Fruit fly (Drosophila melanogaster) whole organism, embryonic: ENCODE data around the gene CG33158.

Source experiments
- Bdp1 ChIP-seq: fragments of 200-800 bp; sonication (Bioruptor generic); optimal IDR thresholded peaks from 3 replicates; lab custom pipeline; 2016; ENCODE audit warnings: missing biosample characterization, missing genetic modification characterization
- CG10366 ChIP-seq: fragments of 200-800 bp; sonication (Bioruptor generic); IDR thresholded peaks from 2 replicates; pipeline ENCODE4 v1.3.6; 2022; ENCODE audit warnings: missing biosample characterization, missing genetic modification characterization
- CG11398 ChIP-seq: fragments of 200-800 bp; sonication (Bioruptor generic); optimal IDR thresholded peaks from 2 replicates; lab custom pipeline; 2016; ENCODE audit warnings: missing biosample characterization, missing genetic modification characterization
- CG12659 ChIP-seq: fragments of 200-800 bp; sonication (Bioruptor generic); optimal IDR thresholded peaks from 3 replicates; lab custom pipeline; 2017; ENCODE audit warnings: mild to moderate bottlenecking, missing biosample characterization, missing genetic modification reagents, missing genetic modification characterization
- CG12769 ChIP-seq: fragments of 200-800 bp; sonication (Bioruptor generic); optimal IDR thresholded peaks from 2 replicates; lab custom pipeline; 2019; ENCODE audit warnings: missing biosample characterization, mild to moderate bottlenecking, missing genetic modification characterization, moderate library complexity
- CG13424 ChIP-seq: fragments of 200-800 bp; sonication (Bioruptor generic); optimal IDR thresholded peaks from 2 replicates; lab custom pipeline; 2019; ENCODE audit warnings: missing biosample characterization, mild to moderate bottlenecking, missing genetic modification characterization, moderate library complexity
- CG15269 ChIP-seq: fragments of 200-800 bp; sonication (Bioruptor generic); optimal IDR thresholded peaks from 2 replicates; lab custom pipeline; 2018; ENCODE audit warnings: missing biosample characterization, mild to moderate bottlenecking, missing genetic modification characterization, moderate library complexity
- CG1603 ChIP-seq: fragments of 200-800 bp; sonication (Bioruptor generic); optimal IDR thresholded peaks from 2 replicates; lab custom pipeline; 2019; ENCODE audit warnings: missing biosample characterization, mild to moderate bottlenecking, missing genetic modification characterization, moderate library complexity
- CG17361 ChIP-seq: fragments of 200-800 bp; sonication (Bioruptor generic); IDR thresholded peaks from 3 replicates; pipeline ENCODE4 v1.3.6; 2022; ENCODE audit warnings: missing biosample characterization, missing genetic modification characterization
- CG18476 ChIP-seq: fragments of 200-800 bp; sonication (Bioruptor generic); optimal IDR thresholded peaks from 2 replicates; lab custom pipeline; 2016; ENCODE audit warnings: missing biosample characterization, mild to moderate bottlenecking, missing genetic modification characterization
- CG2129 ChIP-seq: fragments of 200-800 bp; sonication (Bioruptor generic); IDR thresholded peaks from 2 replicates; pipeline ENCODE4 v1.3.6; 2022; ENCODE audit warnings: missing biosample characterization, missing genetic modification characterization; ENCODE audit not compliant: partially characterized antibody
- CG3281 ChIP-seq: fragments of 200-800 bp; sonication (Bioruptor generic); optimal IDR thresholded peaks from 3 replicates; lab custom pipeline; 2017; ENCODE audit warnings: missing biosample characterization, mild to moderate bottlenecking, missing genetic modification characterization
- CG4328 ChIP-seq: fragments of 200-800 bp; sonication (Bioruptor generic); optimal IDR thresholded peaks from 3 replicates; lab custom pipeline; 2017; ENCODE audit warnings: missing biosample characterization, missing genetic modification reagents, missing genetic modification characterization
- CG43689 ChIP-seq: fragments of 200-800 bp; sonication (Bioruptor generic); IDR thresholded peaks from 2 replicates; pipeline ENCODE4 v1.3.6; 2022; ENCODE audit warnings: missing biosample characterization, missing genetic modification characterization
- CG4404 ChIP-seq: fragments of 200-800 bp; sonication (Bioruptor generic); IDR thresholded peaks from 2 replicates; pipeline ENCODE4 v1.3.6; 2022; ENCODE audit warnings: missing biosample characterization, missing genetic modification characterization
- CG4820 ChIP-seq: fragments of 200-800 bp; sonication (Bioruptor generic); optimal IDR thresholded peaks from 3 replicates; lab custom pipeline; 2016; ENCODE audit warnings: missing biosample characterization, missing genetic modification characterization
- CG6813 ChIP-seq: fragments of 200-800 bp; sonication (Bioruptor generic); optimal IDR thresholded peaks from 2 replicates; lab custom pipeline; 2017; ENCODE audit warnings: missing biosample characterization, missing genetic modification characterization, mild to moderate bottlenecking, moderate library complexity, missing genetic modification reagents
- CG8388 ChIP-seq: fragments of 200-800 bp; sonication (Bioruptor generic); optimal IDR thresholded peaks from 2 replicates; lab custom pipeline; 2019; ENCODE audit warnings: missing biosample characterization, mild to moderate bottlenecking, missing genetic modification characterization, moderate library complexity
- CG9609 ChIP-seq: fragments of 200-800 bp; sonication (Bioruptor generic); optimal IDR thresholded peaks from 3 replicates; lab custom pipeline; 2016; ENCODE audit warnings: missing biosample characterization, missing genetic modification characterization
- CG9797 ChIP-seq: fragments of 200-800 bp; sonication (Bioruptor generic); optimal IDR thresholded peaks from 3 replicates; lab custom pipeline; 2018; ENCODE audit warnings: missing biosample characterization, mild to moderate bottlenecking, missing genetic modification characterization
- CTCF ChIP-seq: fragments of 200-800 bp; sonication (Bioruptor generic); optimal IDR thresholded peaks from 2 replicates; lab custom pipeline; 2017; ENCODE audit warnings: missing biosample characterization, mild to moderate bottlenecking, missing genetic modification characterization, moderate library complexity
- CoRest ChIP-seq: fragments of 200-800 bp; sonication (Bioruptor generic); optimal IDR thresholded peaks from 3 replicates; lab custom pipeline; 2018; ENCODE audit warnings: missing biosample characterization, mild to moderate bottlenecking, missing genetic modification characterization, moderate library complexity
- Elba2 ChIP-seq: fragments of 200-800 bp; sonication (Bioruptor generic); optimal IDR thresholded peaks from 3 replicates; lab custom pipeline; 2016; ENCODE audit warnings: missing biosample characterization, missing genetic modification characterization
- Fer2 ChIP-seq: fragments of 200-800 bp; sonication (Bioruptor generic); optimal IDR thresholded peaks from 2 replicates; lab custom pipeline; 2018; ENCODE audit warnings: missing biosample characterization, mild to moderate bottlenecking, missing genetic modification characterization, moderate library complexity
- Hsf ChIP-seq: fragments of 200-800 bp; sonication (Bioruptor generic); optimal IDR thresholded peaks from 3 replicates; lab custom pipeline; 2016; ENCODE audit warnings: missing biosample characterization, missing genetic modification characterization
- NC2α ChIP-seq: fragments of 200-800 bp; sonication (Bioruptor generic); optimal IDR thresholded peaks from 2 replicates; lab custom pipeline; 2016; ENCODE audit warnings: missing biosample characterization, missing genetic modification characterization
- Ptx1 ChIP-seq: fragments of 200-800 bp; sonication (Bioruptor generic); IDR thresholded peaks from 2 replicates; pipeline ENCODE4 v1.3.6; 2022; ENCODE audit warnings: missing biosample characterization, missing genetic modification characterization
- Scr ChIP-seq: fragments of 200-800 bp; sonication (Bioruptor generic); IDR thresholded peaks from 2 replicates; pipeline ENCODE4 v1.3.6; 2022; ENCODE audit warnings: missing biosample characterization, missing genetic modification characterization; ENCODE audit not compliant: partially characterized antibody
- Tbp ChIP-seq: fragments of >200 bp; optimal IDR thresholded peaks from 2 replicates; lab custom pipeline; 2018; ENCODE audit warnings: missing biosample characterization, missing genetic modification characterization
- ab ChIP-seq: fragments of 200-800 bp; sonication (Bioruptor generic); optimal IDR thresholded peaks from 2 replicates; lab custom pipeline; 2016; ENCODE audit warnings: missing biosample characterization, missing genetic modification characterization
- bab2 ChIP-seq: fragments of 200-800 bp; sonication (Bioruptor generic); optimal IDR thresholded peaks from 2 replicates; lab custom pipeline; 2016; ENCODE audit warnings: missing biosample characterization, missing genetic modification characterization
- cad ChIP-seq: fragments of >200 bp; optimal IDR thresholded peaks from 2 replicates; lab custom pipeline; 2017; ENCODE audit warnings: missing biosample characterization, missing genetic modification characterization
- chn ChIP-seq: fragments of 200-800 bp; sonication (Bioruptor generic); optimal IDR thresholded peaks from 2 replicates; lab custom pipeline; 2016; ENCODE audit warnings: missing biosample characterization, missing genetic modification characterization
- ci ChIP-seq: fragments of 200-800 bp; sonication (Bioruptor generic); IDR thresholded peaks from 3 replicates; pipeline ENCODE4 v1.3.6; 2022; ENCODE audit warnings: missing biosample characterization, missing genetic modification characterization
- dm ChIP-seq: fragments of 200-800 bp; sonication (Bioruptor generic); optimal IDR thresholded peaks from 3 replicates; lab custom pipeline; 2016; ENCODE audit warnings: missing biosample characterization, missing genetic modification characterization
- dysf ChIP-seq: fragments of 200-800 bp; sonication (Bioruptor generic); IDR thresholded peaks from 3 replicates; pipeline ENCODE4 v1.3.6; 2022; ENCODE audit warnings: missing biosample characterization, missing genetic modification characterization
- esg ChIP-seq: fragments of 200-800 bp; sonication (Bioruptor generic); conservative IDR thresholded peaks from 2 replicates; pipeline ENCODE4 v1.3.6; 2022; ENCODE audit warnings: missing biosample characterization, missing genetic modification characterization
- ewg ChIP-seq: fragments of 200-800 bp; sonication (Bioruptor generic); optimal IDR thresholded peaks from 3 replicates; lab custom pipeline; 2017; ENCODE audit warnings: mild to moderate bottlenecking, missing biosample characterization, missing genetic modification reagents, missing genetic modification characterization
- gce ChIP-seq: fragments of 200-800 bp; sonication (Bioruptor generic); IDR thresholded peaks from 3 replicates; pipeline ENCODE4 v1.3.6; 2022; ENCODE audit warnings: missing biosample characterization, missing genetic modification characterization
- ham ChIP-seq: fragments of 200-800 bp; sonication (Bioruptor generic); IDR thresholded peaks from 2 replicates; pipeline ENCODE4 v1.3.6; 2022; ENCODE audit warnings: missing biosample characterization, missing genetic modification characterization
- hkb ChIP-seq, 2 experiments: fragments of 200-800 bp in 1 of 2; fragments of >200 bp in 1 of 2; sonication (Bioruptor generic) in 1 of 2; IDR thresholded peaks in 1 of 2; optimal IDR thresholded peaks in 1 of 2; 2 replicates each; pipeline versions ENCODE4 v1.3.6 to Lab custom; 2017 to 2022; ENCODE audit warnings: missing biosample characterization in 1 of 2, missing genetic modification characterization in 1 of 2
- knrl ChIP-seq: fragments of 200-800 bp; sonication (Bioruptor generic); IDR thresholded peaks from 3 replicates; pipeline ENCODE4 v1.3.6; 2022; ENCODE audit warnings: missing biosample characterization, missing genetic modification characterization; ENCODE audit not compliant: partially characterized antibody
- mld ChIP-seq: fragments of 200-800 bp; sonication (Bioruptor generic); IDR thresholded peaks from 3 replicates; pipeline ENCODE4 v1.3.6; 2022; ENCODE audit warnings: missing biosample characterization, missing genetic modification characterization; ENCODE audit not compliant: partially characterized antibody
- nom ChIP-seq: fragments of 200-800 bp; sonication (Bioruptor generic); optimal IDR thresholded peaks from 2 replicates; lab custom pipeline; 2017; ENCODE audit warnings: missing biosample characterization, missing genetic modification characterization, mild to moderate bottlenecking, moderate library complexity, missing genetic modification reagents
- odd ChIP-seq: fragments of 200-800 bp; sonication (Bioruptor generic); optimal IDR thresholded peaks from 2 replicates; lab custom pipeline; 2017; ENCODE audit warnings: missing biosample characterization, mild to moderate bottlenecking, missing genetic modification characterization
- phol ChIP-seq: fragments of 200-800 bp; sonication (Bioruptor generic); optimal IDR thresholded peaks from 3 replicates; lab custom pipeline; 2018; ENCODE audit warnings: missing biosample characterization, mild to moderate bottlenecking, missing genetic modification characterization, moderate library complexity
- psq ChIP-seq: fragments of 200-800 bp; sonication (Bioruptor generic); optimal IDR thresholded peaks from 2 replicates; lab custom pipeline; 2017; ENCODE audit warnings: missing biosample characterization, missing genetic modification characterization
- slbo ChIP-seq: fragments of 200-800 bp; sonication (Bioruptor generic); IDR thresholded peaks from 2 replicates; pipeline ENCODE4 v1.3.6; 2022; ENCODE audit warnings: missing biosample characterization, missing genetic modification characterization
- sug ChIP-seq: fragments of 200-800 bp; optimal IDR thresholded peaks from 2 replicates; lab custom pipeline; 2019; ENCODE audit warnings: missing biosample characterization, mild to moderate bottlenecking, missing genetic modification characterization, moderate library complexity
- trh ChIP-seq: fragments of 200-800 bp; sonication (Bioruptor generic); optimal IDR thresholded peaks from 2 replicates; lab custom pipeline; 2016; ENCODE audit warnings: missing biosample characterization, missing genetic modification characterization
- tup ChIP-seq: fragments of 200-800 bp; sonication (Bioruptor generic); optimal IDR thresholded peaks from 2 replicates; lab custom pipeline; 2016; ENCODE audit warnings: missing biosample characterization, mild to moderate bottlenecking, missing genetic modification characterization, moderate library complexity
- wek ChIP-seq: fragments of 200-800 bp; sonication (Bioruptor generic); optimal IDR thresholded peaks from 3 replicates; lab custom pipeline; 2018; ENCODE audit warnings: missing biosample characterization, mild to moderate bottlenecking, missing genetic modification characterization, moderate library complexity

Gene CG33158

DNA sequence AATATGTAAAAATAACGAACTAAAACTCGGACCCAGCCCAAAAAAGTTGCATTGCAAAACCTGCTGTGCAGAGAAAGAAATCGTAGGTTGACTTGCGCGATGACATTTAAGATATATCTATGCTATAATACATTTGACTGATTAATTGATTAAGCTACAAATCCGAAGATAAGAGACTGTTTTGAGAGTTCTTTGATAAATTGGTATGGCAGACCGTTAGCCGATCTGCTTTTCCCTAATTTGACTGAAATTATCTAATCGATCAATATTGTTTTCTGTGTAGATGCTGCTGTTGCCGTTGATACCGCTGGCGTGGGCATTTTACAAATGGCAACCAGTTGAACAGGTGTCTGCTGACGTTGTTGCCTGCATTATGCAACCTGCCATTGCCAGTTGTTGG lies 62.8 kb downstream of the CG33158 start (continued):
- no peak for TF ChIP-seq nom (GFP tag; lab: Kevin White, UChicago)
- TF ChIP-seq mld (GFP tag; lab: Robert Waterston, UW), result no peak
- TF ChIP-seq CG4328, result no peak
- TF ChIP-seq CG9797 (GFP tag; lab: Kevin White, UChicago), result no peak
- TF ChIP-seq CoRest, result peak; percentile 17
- TF ChIP-seq psq (GFP tag; lab: Kevin White, UChicago), result no peak
- TF ChIP-seq ab (GFP tag; lab: Kevin White, UChicago), result no peak
- no peak for TF ChIP-seq trh (GFP tag; lab: Kevin White, UChicago)
- no peak for TF ChIP-seq CG2129
- TF ChIP-seq CG4820 (GFP tag; lab: Kevin White, UChicago), result no peak
- no peak for TF ChIP-seq CG18476 (GFP tag; lab: Kevin White, UChicago)
- no peak for TF ChIP-seq wek (GFP tag; lab: Kevin White, UChicago)
- TF ChIP-seq odd (GFP tag; lab: Kevin White, UChicago), result no peak
- TF ChIP-seq gce (GFP tag; lab: Robert Waterston, UW), result no peak
- peak; percentile 40; the same call in 1 of the 3 replicates for TF ChIP-seq ci (GFP tag; lab: Robert Waterston, UW)
- no peak for TF ChIP-seq hkb (optimal IDR thresholded peaks at IDR 0.05; lab: Kevin White, UChicago)
- TF ChIP-seq hkb (GFP tag; IDR thresholded peaks at IDR 0.05; lab: Robert Waterston, UW), result peak; percentile 58
- TF ChIP-seq Bdp1 (GFP tag; lab: Kevin White, UChicago), result no peak
- no peak for TF ChIP-seq dm (GFP tag; lab: Kevin White, UChicago)
- no peak for TF ChIP-seq Elba2
- TF ChIP-seq phol (tag; lab: Kevin White, UChicago), result peak; percentile 52
- no peak for TF ChIP-seq ham (GFP tag; lab: Robert Waterston, UW)
- no peak for TF ChIP-seq slbo (GFP tag; lab: Robert Waterston, UW)
- TF ChIP-seq cad (GFP tag; lab: Kevin White, UChicago), result no peak
- peak; percentile 9 for TF ChIP-seq CG8388
- peak; percentile 63 for TF ChIP-seq CG13424 (tag; lab: Kevin White, UChicago)
- peak; percentile 30 for TF ChIP-seq CG10366 (GFP tag; lab: Robert Waterston, UW)
- TF ChIP-seq CG17361 (GFP tag; lab: Robert Waterston, UW), result no peak
- TF ChIP-seq CG1603 (tag; lab: Kevin White, UChicago), result peak; percentile 59
- no peak for TF ChIP-seq CTCF
- no peak for TF ChIP-seq tup (GFP tag; lab: Kevin White, UChicago)
- no peak for TF ChIP-seq CG11398
- no peak for TF ChIP-seq knrl (GFP tag; lab: Robert Waterston, UW)
- TF ChIP-seq Ptx1 (GFP tag; lab: Robert Waterston, UW), result peak; percentile 57
- TF ChIP-seq CG3281 (GFP tag; lab: Kevin White, UChicago), result no peak
- TF ChIP-seq Hsf, result no peak
- TF ChIP-seq Fer2 (tag; lab: Kevin White, UChicago), result no peak
- TF ChIP-seq NC2α (GFP tag; lab: Kevin White, UChicago), result no peak
- no peak for TF ChIP-seq CG9609
- 0 out of 2 replicates have a peak, but pooled peaks have one; percentile 4 for TF ChIP-seq esg (GFP tag; lab: Robert Waterston, UW)
- TF ChIP-seq CG12659, result no peak
- no peak for TF ChIP-seq Tbp
- TF ChIP-seq dysf (GFP tag; lab: Robert Waterston, UW), result no peak
- no peak for TF ChIP-seq CG43689 (GFP tag; lab: Robert Waterston, UW)
- no peak for TF ChIP-seq CG12769 (tag; lab: Kevin White, UChicago)
- TF ChIP-seq Scr (GFP tag; lab: Robert Waterston, UW), result no peak
- no peak for TF ChIP-seq chn (GFP tag; lab: Kevin White, UChicago)
- no peak for TF ChIP-seq CG4404 (GFP tag; lab: Robert Waterston, UW)
- no peak for TF ChIP-seq CG6813 (GFP tag; lab: Kevin White, UChicago)
- peak; percentile 47 for TF ChIP-seq CG15269 (tag; lab: Kevin White, UChicago)
- TF ChIP-seq ewg (GFP tag; lab: Kevin White, UChicago), result no peak
- TF ChIP-seq sug (tag; lab: Kevin White, UChicago), result no peak
- TF ChIP-seq bab2 (GFP tag; lab: Kevin White, UChicago), result no peak
